Fruit fly (Drosophila melanogaster): Measurements from ENCODE around the gene CG16984.

DNA sequence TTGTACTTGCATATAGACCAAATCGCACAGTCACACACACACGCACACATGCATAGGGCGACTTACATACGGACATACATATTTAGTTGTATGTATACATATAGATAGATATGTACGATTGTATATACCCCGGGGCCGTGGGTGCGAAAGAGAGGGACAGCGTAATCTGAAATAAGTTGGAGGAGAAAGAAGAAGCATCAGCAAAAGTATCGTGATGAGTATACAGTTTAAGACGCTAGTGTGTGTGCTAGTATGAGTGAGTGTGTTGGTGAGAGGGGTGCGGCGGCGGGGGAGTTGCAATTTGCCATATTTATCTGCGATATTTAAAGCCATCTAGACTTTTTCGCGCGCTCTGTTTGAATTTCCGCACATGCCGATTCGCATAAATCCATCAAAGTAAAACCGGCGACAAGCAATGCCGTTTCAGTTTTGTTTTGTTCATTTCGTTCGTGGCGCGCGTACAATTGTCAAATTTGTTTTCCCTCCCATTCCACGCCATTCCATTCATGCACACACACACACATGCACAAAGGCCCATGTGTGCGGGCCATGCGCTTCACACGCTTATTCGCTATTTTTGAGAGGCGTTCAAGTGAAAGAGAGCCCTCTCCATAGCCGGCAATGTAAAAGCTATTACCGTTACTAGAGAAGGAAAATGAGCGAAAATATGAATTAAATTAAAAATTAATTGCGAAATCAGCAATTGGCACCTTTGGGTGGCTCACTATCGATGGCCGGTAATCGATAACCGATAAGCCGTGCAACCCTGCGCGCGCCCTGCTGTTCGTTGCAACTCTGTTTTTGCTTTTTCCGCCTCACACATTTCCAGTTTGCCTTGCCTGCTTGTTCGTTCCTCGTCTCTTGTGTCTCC is 39.6 kb downstream of the CG16984 start:
- peak; percentile 85 for TF ChIP-seq CG6808 (GFP tag; optimal IDR thresholded peaks at IDR 0.05)
- peak; percentile 84 for TF ChIP-seq lz (GFP tag; optimal IDR thresholded peaks at IDR 0.05)
- peak; percentile 68 for TF ChIP-seq CG8319 (GFP tag; optimal IDR thresholded peaks at IDR 0.05)
- TF ChIP-seq CG11902 (GFP tag; optimal IDR thresholded peaks at IDR 0.05) = no peak
- TF ChIP-seq Hr4 (GFP tag; optimal IDR thresholded peaks at IDR 0.05) = peak; percentile 58
- peak; percentile 29 for TF ChIP-seq dsx (GFP tag; optimal IDR thresholded peaks at IDR 0.05; ENCODE audit: poor library complexity, severe bottlenecking)
- peak; percentile 67 for TF ChIP-seq Hr39 (GFP tag; optimal IDR thresholded peaks at IDR 0.05)

Measured in whole organism, prepupa.